Fruit fly (Drosophila melanogaster): ENCODE data around the gene Saysd1.

Gene Saysd1

DNA sequence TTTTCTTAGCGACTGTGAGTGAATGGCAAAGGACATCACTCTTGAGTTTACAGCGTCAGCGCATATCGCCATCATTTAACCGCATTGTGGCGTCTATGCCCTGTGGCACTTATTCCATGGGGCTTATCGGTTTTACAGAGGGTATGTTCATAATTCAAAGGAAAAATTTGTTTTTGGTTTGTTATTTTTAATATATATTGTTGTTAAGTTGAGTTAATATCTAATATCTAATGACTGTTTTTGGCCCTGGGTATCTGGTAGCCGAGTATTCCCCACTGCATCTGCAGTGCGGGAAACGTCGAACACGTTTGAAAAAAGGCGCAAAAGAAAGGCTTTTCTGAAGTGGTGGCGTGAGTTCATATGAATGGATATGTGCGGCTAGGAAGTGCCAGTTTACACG is 36.5 kb downstream of the Saysd1 start (continued):
- TF ChIP-seq Ptx1 (GFP tag; IDR thresholded peaks at IDR 0.05) (peak; percentile 56; the same call in 1 of the 2 replicates), ham (GFP tag; IDR thresholded peaks at IDR 0.05) (no peak), chif (GFP tag; optimal IDR thresholded peaks at IDR 0.05) (peak; percentile 70 to 86)

DNA sequence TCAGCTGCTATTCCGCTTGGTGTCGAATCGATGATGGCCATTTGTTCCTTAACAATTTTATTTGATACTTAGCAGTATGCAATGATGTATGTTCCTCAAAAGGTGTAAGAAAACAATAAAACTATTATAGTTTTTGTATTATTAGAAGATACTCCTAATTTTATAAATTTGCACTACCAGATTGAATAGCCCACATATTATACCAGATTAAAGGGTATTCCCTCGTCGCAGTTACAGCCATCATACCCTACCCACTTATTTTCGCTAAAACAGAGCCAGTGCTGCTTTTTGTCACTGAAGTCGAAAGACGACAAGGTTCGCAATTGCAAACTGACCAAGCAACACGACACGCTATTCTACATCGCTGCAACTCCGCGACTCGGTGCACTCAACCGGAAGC is 37.6 kb downstream of the Saysd1 start:
- TF ChIP-seq D19A (tag; optimal IDR thresholded peaks at IDR 0.05) = peak; percentile 67
- no peak for TF ChIP-seq BEAF-32 (GFP tag; optimal IDR thresholded peaks at IDR 0.05)

DNA sequence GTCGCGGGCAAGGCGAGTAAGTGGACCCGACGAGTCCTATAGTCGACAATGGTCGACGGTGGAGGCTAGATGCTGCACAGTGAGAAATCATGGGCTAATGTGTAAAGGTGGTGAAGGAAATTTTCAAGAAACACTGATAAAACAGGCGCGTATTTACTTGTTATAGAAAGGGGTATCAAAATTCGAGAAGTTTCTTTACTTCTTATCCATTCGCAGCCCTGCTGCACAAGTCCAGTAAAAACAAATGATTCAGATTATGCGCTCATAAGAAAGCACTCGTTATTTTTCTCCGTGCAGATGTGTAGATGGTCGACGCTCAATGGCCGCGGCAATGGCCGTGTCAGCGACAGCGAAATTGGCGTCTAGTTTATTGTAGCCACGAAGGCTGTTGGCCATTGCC is 38.5 kb downstream of the Saysd1 start:
- TF ChIP-seq CG14014 (GFP tag; IDR thresholded peaks at IDR 0.05) (no peak), CG1529 (GFP tag; optimal IDR thresholded peaks at IDR 0.05) (no peak), Rfx (GFP tag; IDR thresholded peaks at IDR 0.05) (no peak), CG18476 (GFP tag; optimal IDR thresholded peaks at IDR 0.05) (no peak), row (GFP tag; IDR thresholded peaks at IDR 0.05) (peak; percentile 51), CG8924 (tag; optimal IDR thresholded peaks at IDR 0.05) (no peak), toy (GFP tag; IDR thresholded peaks at IDR 0.05) (no peak), H2.0 (GFP tag; IDR thresholded peaks at IDR 0.05) (no peak), fru (optimal IDR thresholded peaks at IDR 0.05) (no peak), CG10431 (GFP tag; optimal IDR thresholded peaks at IDR 0.05) (no peak), CG5245 (GFP tag; optimal IDR thresholded peaks at IDR 0.05) (no peak), CG13424 (tag; optimal IDR thresholded peaks at IDR 0.05) (no peak), ATbp (GFP tag; optimal IDR thresholded peaks at IDR 0.05) (no peak), Lpt (GFP tag; optimal IDR thresholded peaks at IDR 0.05) (no peak), lmd (GFP tag; IDR thresholded peaks at IDR 0.05) (peak; percentile 15; the same call in 1 of the 2 replicates), tgo (GFP tag; IDR thresholded peaks at IDR 0.05) (no peak), pnt (GFP tag; optimal IDR thresholded peaks at IDR 0.05) (no peak), dmrt11E (tag; optimal IDR thresholded peaks at IDR 0.05) (no peak), eyg (GFP tag; optimal IDR thresholded peaks at IDR 0.05) (no peak), esg (GFP tag; conservative IDR thresholded peaks at IDR 0.05) (0 out of 2 replicates have a peak, but pooled peaks have one; percentile 5), cad (GFP tag; optimal IDR thresholded peaks at IDR 0.05) (no peak), CG6272 (GFP tag; IDR thresholded peaks at IDR 0.05) (no peak), Sry-β (GFP tag; optimal IDR thresholded peaks at IDR 0.05) (no peak), ac (GFP tag; optimal IDR thresholded peaks at IDR 0.05) (no peak), Ravus (GFP tag; IDR thresholded peaks at IDR 0.05) (no peak), repo (GFP tag; optimal IDR thresholded peaks at IDR 0.05) (no peak), CG9215 (GFP tag; IDR thresholded peaks at IDR 0.05) (no peak), stwl (tag; optimal IDR thresholded peaks at IDR 0.05) (no peak), CG10209 (GFP tag; optimal IDR thresholded peaks at IDR 0.05) (peak; percentile 11), kah (GFP tag; optimal IDR thresholded peaks at IDR 0.05) (no peak), CrebB (tag; optimal IDR thresholded peaks at IDR 0.05) (no peak), CG18599 (GFP tag; optimal IDR thresholded peaks at IDR 0.05) (peak; percentile 53), nerfin-1 (tag; optimal IDR thresholded peaks at IDR 0.05) (no peak), CG18262 (tag; optimal IDR thresholded peaks at IDR 0.05) (peak; percentile 13), Hr51 (GFP tag; optimal IDR thresholded peaks at IDR 0.05) (peak in 1 of 2 experiments; percentile 24), gcm (GFP tag; optimal IDR thresholded peaks at IDR 0.05) (no peak), kni (GFP tag; optimal IDR thresholded peaks at IDR 0.05) (no peak), Hmx (GFP tag; optimal IDR thresholded peaks at IDR 0.05) (no peak), psq (GFP tag; optimal IDR thresholded peaks at IDR 0.05) (no peak), ato (GFP tag; IDR thresholded peaks at IDR 0.05; ENCODE audit: partially characterized antibody) (no peak), cas (GFP tag; IDR thresholded peaks at IDR 0.05) (no peak), grau (tag; optimal IDR thresholded peaks at IDR 0.05) (peak; percentile 19), mld (GFP tag; IDR thresholded peaks at IDR 0.05; ENCODE audit: partially characterized antibody) (no peak), HHEX (GFP tag; optimal IDR thresholded peaks at IDR 0.05) (no peak)

Measured in whole organism, embryonic.